Fruit fly (Drosophila melanogaster) whole organism, embryonic: ENCODE data around the gene ich.

Experiments
- CG10267 ChIP-seq: fragments of 200-800 bp; sonication (Bioruptor generic); optimal IDR thresholded peaks from 2 replicates; lab custom pipeline; 2018; ENCODE audit warnings: missing biosample characterization, mild to moderate bottlenecking, missing genetic modification characterization, moderate library complexity
- CG11085 ChIP-seq: fragments of 200-800 bp; sonication (Bioruptor generic); IDR thresholded peaks from 2 replicates; pipeline ENCODE4 v1.3.6; 2022; ENCODE audit warnings: missing biosample characterization, missing genetic modification characterization
- CG11247 ChIP-seq: fragments of 200-800 bp; sonication (Bioruptor generic); IDR thresholded peaks from 2 replicates; pipeline ENCODE4 v1.3.6; 2022; ENCODE audit warnings: missing biosample characterization, missing genetic modification characterization
- CG12236 ChIP-seq: fragments of 200-800 bp; sonication (Bioruptor generic); optimal IDR thresholded peaks from 2 replicates; lab custom pipeline; 2016; ENCODE audit warnings: missing biosample characterization, missing genetic modification characterization
- CG13775 ChIP-seq: fragments of 200-800 bp; sonication (Bioruptor generic); optimal IDR thresholded peaks from 3 replicates; lab custom pipeline; 2017; ENCODE audit warnings: missing biosample characterization, mild to moderate bottlenecking, missing genetic modification characterization
- CG15696 ChIP-seq: fragments of 200-800 bp; sonication (Bioruptor generic); optimal IDR thresholded peaks from 2 replicates; lab custom pipeline; 2019; ENCODE audit warnings: missing biosample characterization, mild to moderate bottlenecking, missing genetic modification characterization, moderate library complexity
- CG16863 ChIP-seq: fragments of 200-800 bp; sonication (Bioruptor generic); optimal IDR thresholded peaks from 3 replicates; lab custom pipeline; 2016; ENCODE audit warnings: missing biosample characterization, missing genetic modification characterization
- CG17802 ChIP-seq: fragments of 200-800 bp; sonication (Bioruptor generic); optimal IDR thresholded peaks from 2 replicates; lab custom pipeline; 2018; ENCODE audit warnings: missing biosample characterization, mild to moderate bottlenecking, missing genetic modification characterization, moderate library complexity
- CG17829 ChIP-seq: fragments of 200-800 bp; optimal IDR thresholded peaks from 2 replicates; lab custom pipeline; 2019; ENCODE audit warnings: missing biosample characterization, mild to moderate bottlenecking, missing genetic modification characterization, moderate library complexity
- CG1792 ChIP-seq: fragments of 200-800 bp; sonication (Bioruptor generic); optimal IDR thresholded peaks from 2 replicates; lab custom pipeline; 2016; ENCODE audit warnings: missing biosample characterization, missing genetic modification characterization
- CG2202 ChIP-seq: fragments of 200-800 bp; sonication (Bioruptor generic); optimal IDR thresholded peaks from 2 replicates; lab custom pipeline; 2018; ENCODE audit warnings: missing biosample characterization, mild to moderate bottlenecking, missing genetic modification characterization
- CG2712 ChIP-seq: fragments of 200-800 bp; optimal IDR thresholded peaks from 3 replicates; lab custom pipeline; 2019; ENCODE audit warnings: missing biosample characterization, mild to moderate bottlenecking, missing genetic modification characterization, moderate library complexity
- CG31365 ChIP-seq: fragments of 200-800 bp; sonication (Bioruptor generic); optimal IDR thresholded peaks from 2 replicates; lab custom pipeline; 2018; ENCODE audit warnings: missing biosample characterization, mild to moderate bottlenecking, missing genetic modification characterization
- CG43689 ChIP-seq: fragments of 200-800 bp; sonication (Bioruptor generic); IDR thresholded peaks from 2 replicates; pipeline ENCODE4 v1.3.6; 2022; ENCODE audit warnings: missing biosample characterization, missing genetic modification characterization
- CG6689 ChIP-seq: fragments of 200-800 bp; sonication (Bioruptor generic); IDR thresholded peaks from 2 replicates; pipeline ENCODE4 v1.3.6; 2022; ENCODE audit warnings: missing biosample characterization, missing genetic modification characterization
- CG7839 ChIP-seq: fragments of 200-800 bp; sonication (Bioruptor generic); optimal IDR thresholded peaks from 3 replicates; lab custom pipeline; 2018; ENCODE audit warnings: missing biosample characterization, mild to moderate bottlenecking, missing genetic modification characterization, moderate library complexity
- CG8089 ChIP-seq: fragments of 200-800 bp; sonication (Bioruptor generic); optimal IDR thresholded peaks from 3 replicates; lab custom pipeline; 2016; ENCODE audit warnings: missing biosample characterization, missing genetic modification characterization
- CG8765 ChIP-seq: fragments of 200-800 bp; sonication (Bioruptor generic); IDR thresholded peaks from 2 replicates; pipeline ENCODE4 v1.3.6; 2022; ENCODE audit warnings: missing biosample characterization, missing genetic modification characterization
- Drgx ChIP-seq: fragments of 200-800 bp; sonication (Bioruptor generic); IDR thresholded peaks from 2 replicates; pipeline ENCODE4 v1.3.6; 2022; ENCODE audit warnings: missing biosample characterization, missing genetic modification characterization
- E2f2 ChIP-seq: fragments of 200-800 bp; sonication (Bioruptor generic); IDR thresholded peaks from 2 replicates; pipeline ENCODE4 v1.3.6; 2022; ENCODE audit warnings: missing biosample characterization, missing genetic modification characterization
- Fer2 ChIP-seq: fragments of 200-800 bp; sonication (Bioruptor generic); optimal IDR thresholded peaks from 2 replicates; lab custom pipeline; 2018; ENCODE audit warnings: missing biosample characterization, mild to moderate bottlenecking, missing genetic modification characterization, moderate library complexity
- Hr3 ChIP-seq: fragments of 200-800 bp; sonication (Bioruptor generic); optimal IDR thresholded peaks from 3 replicates; lab custom pipeline; 2016; ENCODE audit warnings: missing biosample characterization, missing genetic modification characterization
- NfI ChIP-seq: fragments of 200-800 bp; sonication (Bioruptor generic); optimal IDR thresholded peaks from 3 replicates; lab custom pipeline; 2018; ENCODE audit warnings: missing biosample characterization, mild to moderate bottlenecking, missing genetic modification characterization, moderate library complexity
- PHDP ChIP-seq: fragments of 200-800 bp; sonication (Bioruptor generic); optimal IDR thresholded peaks from 3 replicates; lab custom pipeline; 2018; ENCODE audit warnings: missing biosample characterization, mild to moderate bottlenecking, missing genetic modification characterization, moderate library complexity
- ato ChIP-seq: fragments of 200-800 bp; sonication (Bioruptor generic); IDR thresholded peaks from 2 replicates; pipeline ENCODE4 v1.3.6; 2022; ENCODE audit warnings: missing biosample characterization, missing genetic modification characterization; ENCODE audit not compliant: partially characterized antibody
- az2 ChIP-seq: fragments of 200-800 bp; sonication (Bioruptor generic); optimal IDR thresholded peaks from 3 replicates; lab custom pipeline; 2016; ENCODE audit warnings: missing biosample characterization, missing genetic modification characterization
- crc ChIP-seq: fragments of 200-800 bp; sonication (Bioruptor generic); optimal IDR thresholded peaks from 2 replicates; lab custom pipeline; 2016; ENCODE audit warnings: missing biosample characterization, missing genetic modification characterization
- da ChIP-seq: fragments of 200-800 bp; sonication (Bioruptor generic); optimal IDR thresholded peaks from 2 replicates; lab custom pipeline; 2016; ENCODE audit warnings: missing biosample characterization, missing genetic modification characterization
- disco-r ChIP-seq: fragments of 200-800 bp; sonication (Bioruptor generic); optimal IDR thresholded peaks from 2 replicates; lab custom pipeline; 2016; ENCODE audit warnings: missing biosample characterization, missing genetic modification characterization
- dmrt11E ChIP-seq: fragments of 200-800 bp; sonication (Bioruptor generic); optimal IDR thresholded peaks from 3 replicates; lab custom pipeline; 2018; ENCODE audit warnings: missing biosample characterization, mild to moderate bottlenecking, missing genetic modification characterization, moderate library complexity
- emc ChIP-seq: fragments of 200-800 bp; sonication (Bioruptor generic); optimal IDR thresholded peaks from 2 replicates; lab custom pipeline; 2016; ENCODE audit warnings: missing biosample characterization, missing genetic modification characterization
- fd102C ChIP-seq: fragments of 200-800 bp; sonication (Bioruptor generic); optimal IDR thresholded peaks from 2 replicates; lab custom pipeline; 2018; ENCODE audit warnings: missing biosample characterization, mild to moderate bottlenecking, missing genetic modification characterization, moderate library complexity
- fru ChIP-seq: fragments of >200 bp; optimal IDR thresholded peaks from 2 replicates; lab custom pipeline; 2017
- her ChIP-seq: fragments of 200-800 bp; sonication (Bioruptor generic); optimal IDR thresholded peaks from 2 replicates; lab custom pipeline; 2016; ENCODE audit warnings: missing biosample characterization, missing genetic modification characterization
- hkb ChIP-seq, 2 experiments: fragments of 200-800 bp in 1 of 2; fragments of >200 bp in 1 of 2; sonication (Bioruptor generic) in 1 of 2; IDR thresholded peaks in 1 of 2; optimal IDR thresholded peaks in 1 of 2; 2 replicates each; pipeline versions ENCODE4 v1.3.6 to Lab custom; 2017 to 2022; ENCODE audit warnings: missing biosample characterization in 1 of 2, missing genetic modification characterization in 1 of 2
- ind ChIP-seq: fragments of 200-800 bp; sonication (Bioruptor generic); optimal IDR thresholded peaks from 3 replicates; lab custom pipeline; 2016; ENCODE audit warnings: missing biosample characterization, missing genetic modification characterization
- insv ChIP-seq, 2 experiments: fragments of 200-800 bp; sonication (Bioruptor generic); optimal IDR thresholded peaks; 3 replicates each; lab custom pipeline; 2016 to 2018; ENCODE audit warnings: missing biosample characterization in 2 of 2, missing genetic modification characterization in 2 of 2
- inv ChIP-seq: fragments of 200-800 bp; sonication (Bioruptor generic); IDR thresholded peaks from 2 replicates; pipeline ENCODE4 v1.3.6; 2022; ENCODE audit warnings: missing biosample characterization, missing genetic modification characterization; ENCODE audit not compliant: partially characterized antibody
- jing ChIP-seq: fragments of 200-800 bp; sonication (Bioruptor generic); optimal IDR thresholded peaks from 2 replicates; lab custom pipeline; 2018; ENCODE audit warnings: missing biosample characterization, mild to moderate bottlenecking, missing genetic modification characterization
- lab ChIP-seq: fragments of 200-800 bp; sonication (Bioruptor generic); optimal IDR thresholded peaks from 3 replicates; lab custom pipeline; 2017; ENCODE audit warnings: missing biosample characterization, missing genetic modification characterization, mild to moderate bottlenecking, moderate library complexity, missing genetic modification reagents
- lmd ChIP-seq: fragments of 200-800 bp; sonication (Bioruptor generic); IDR thresholded peaks from 2 replicates; pipeline ENCODE4 v1.3.6; 2022; ENCODE audit warnings: missing biosample characterization, missing genetic modification characterization
- oc ChIP-seq: fragments of 200-800 bp; sonication (Bioruptor generic); optimal IDR thresholded peaks from 2 replicates; lab custom pipeline; 2018; ENCODE audit warnings: missing biosample characterization, mild to moderate bottlenecking, missing genetic modification characterization, moderate library complexity
- peb ChIP-seq: fragments of 200-800 bp; sonication (Bioruptor generic); IDR thresholded peaks from 2 replicates; pipeline ENCODE4 v1.3.6; 2022; ENCODE audit warnings: missing biosample characterization, missing genetic modification characterization
- pho ChIP-seq: fragments of 200-800 bp; sonication (Bioruptor generic); optimal IDR thresholded peaks from 2 replicates; lab custom pipeline; 2016; ENCODE audit warnings: missing biosample characterization, missing genetic modification characterization
- pros ChIP-seq: fragments of 200-800 bp; sonication (Bioruptor generic); optimal IDR thresholded peaks from 3 replicates; lab custom pipeline; 2019; ENCODE audit warnings: missing biosample characterization, mild to moderate bottlenecking, missing genetic modification characterization, moderate library complexity
- ranshi ChIP-seq: fragments of 200-800 bp; sonication (Bioruptor generic); IDR thresholded peaks from 2 replicates; pipeline ENCODE4 v1.3.6; 2022; ENCODE audit warnings: missing biosample characterization, missing genetic modification characterization
- scrt ChIP-seq: fragments of 200-800 bp; sonication (Bioruptor generic); optimal IDR thresholded peaks from 2 replicates; lab custom pipeline; 2018; ENCODE audit warnings: missing biosample characterization, mild to moderate bottlenecking, missing genetic modification characterization, moderate library complexity
- trem ChIP-seq: fragments of 200-800 bp; optimal IDR thresholded peaks from 3 replicates; lab custom pipeline; 2019; ENCODE audit warnings: missing biosample characterization, mild to moderate bottlenecking, missing genetic modification characterization, moderate library complexity
- usp ChIP-seq: fragments of >200 bp; optimal IDR thresholded peaks from 2 replicates; lab custom pipeline; 2017; ENCODE audit warnings: missing biosample characterization, missing genetic modification characterization
- wor ChIP-seq: fragments of 200-800 bp; sonication (Bioruptor generic); IDR thresholded peaks from 2 replicates; pipeline ENCODE4 v1.3.6; 2022; ENCODE audit warnings: missing biosample characterization, missing genetic modification characterization
- zfh2 ChIP-seq: fragments of 200-800 bp; sonication (Bioruptor generic); optimal IDR thresholded peaks from 2 replicates; lab custom pipeline; 2016; ENCODE audit warnings: missing biosample characterization, missing genetic modification characterization

ich gene

dm6 chr3R:8932741-8933140 lies 30.1 kb downstream of the ich start (continued):
- TF ChIP-seq da (GFP tag; lab: Kevin White, UChicago) (no peak), CG11247 (GFP tag; lab: Robert Waterston, UW) (no peak), her (GFP tag; lab: Kevin White, UChicago) (no peak), Hr3 (GFP tag; lab: Kevin White, UChicago) (no peak), insv (GFP tag; optimal IDR thresholded peaks at IDR 0.05; lab: Kevin White, UChicago) (no peak), emc (GFP tag; lab: Kevin White, UChicago) (no peak), CG12236 (GFP tag; lab: Kevin White, UChicago) (no peak), fru (lab: Kevin White, UChicago) (no peak), CG43689 (no peak), dmrt11E (tag; lab: Kevin White, UChicago) (peak; percentile 51), CG17829 (tag; lab: Kevin White, UChicago) (peak; percentile 16), pros (GFP tag; lab: Kevin White, UChicago) (no peak), ind (GFP tag; lab: Kevin White, UChicago) (no peak), E2f2 (no peak), Drgx (GFP tag; lab: Robert Waterston, UW) (0 out of 2 replicates have a peak, but pooled peaks have one; percentile 39), crc (GFP tag; lab: Kevin White, UChicago) (no peak), fd102C (GFP tag; lab: Kevin White, UChicago) (peak; percentile 50), peb (GFP tag; lab: Robert Waterston, UW) (no peak), CG2712 (tag; lab: Kevin White, UChicago) (peak; percentile 24), CG17802 (tag; lab: Kevin White, UChicago) (peak; percentile 0), CG6689 (GFP tag; lab: Robert Waterston, UW) (no peak), Fer2 (no peak), CG7839 (tag; lab: Kevin White, UChicago) (no peak), CG1792 (no peak), lmd (GFP tag; lab: Robert Waterston, UW) (no peak), NfI (GFP tag; lab: Kevin White, UChicago) (no peak), CG10267 (peak; percentile 9), CG8089 (GFP tag; lab: Kevin White, UChicago) (peak; percentile 4), CG15696 (tag; lab: Kevin White, UChicago) (peak; percentile 19), ato (GFP tag; lab: Robert Waterston, UW) (no peak)
- TF ChIP-seq, all 482 proteins: peak for 30

- TF ChIP-seq pho, result peak; percentile 56
- no peak for TF ChIP-seq wor
- 0 out of 2 replicates have a peak, but pooled peaks have one; percentile 41 for TF ChIP-seq ranshi (GFP tag; lab: Robert Waterston, UW)
- TF ChIP-seq inv, result peak; percentile 21; the same call in 1 of the 2 replicates
- TF ChIP-seq disco-r (GFP tag; lab: Kevin White, UChicago), result peak; percentile 26
- peak; percentile 60 for TF ChIP-seq lab
- peak; percentile 46 for TF ChIP-seq az2 (GFP tag; lab: Kevin White, UChicago)
- TF ChIP-seq CG11085 (GFP tag; lab: Robert Waterston, UW), result 0 out of 2 replicates have a peak, but pooled peaks have one; percentile 21
- TF ChIP-seq CG16863 (GFP tag; lab: Kevin White, UChicago), result peak; percentile 37
- peak; percentile 32 for TF ChIP-seq scrt
- peak; percentile 84 for TF ChIP-seq oc
- no peak for TF ChIP-seq jing
- peak; percentile 19 for TF ChIP-seq CG2202 (tag; lab: Kevin White, UChicago)
- peak; percentile 70 for TF ChIP-seq trem
- TF ChIP-seq hkb (optimal IDR thresholded peaks at IDR 0.05; lab: Kevin White, UChicago), result peak; percentile 55
- TF ChIP-seq hkb (GFP tag; IDR thresholded peaks at IDR 0.05; lab: Robert Waterston, UW), result peak; percentile 55
- TF ChIP-seq zfh2 (GFP tag; lab: Kevin White, UChicago), result peak; percentile 69
- TF ChIP-seq CG13775 (GFP tag; lab: Kevin White, UChicago), result peak; percentile 63
- TF ChIP-seq PHDP (tag; lab: Kevin White, UChicago), result peak; percentile 47
- no peak for TF ChIP-seq usp (GFP tag; lab: Kevin White, UChicago)
- peak; percentile 28 for TF ChIP-seq CG31365 (tag; lab: Kevin White, UChicago)
- no peak for TF ChIP-seq CG8765 (GFP tag; lab: Robert Waterston, UW)
These were observed 31.0 kb downstream of the ich start, which contains the start of gene pyd for dm6 chr3R:8931777-8932345. Gene pyd, minus strand, starts transcription at chr3R:8931896.
